Fruit fly (Drosophila melanogaster): ENCODE results near the gene Slh.
A peak's percentile ranks its signal among the peaks of the same experiment; 100 is the strongest.

Gene Slh

dm6 chr2L:2492571-2492691, at the start of gene Slh:
Gene Slh, minus strand, starts transcription at chr2L:2492671.
- TF ChIP-seq Dfd (GFP tag; optimal IDR thresholded peaks at IDR 0.05) (no peak), dsf (GFP tag; optimal IDR thresholded peaks at IDR 0.05; ENCODE audit: borderline replicate concordance) (no peak), CG9705 (GFP tag; optimal IDR thresholded peaks at IDR 0.05) (no peak), Hr78 (GFP tag; optimal IDR thresholded peaks at IDR 0.05) (no peak), lola (GFP tag; optimal IDR thresholded peaks at IDR 0.05) (no peak), tai (GFP tag; optimal IDR thresholded peaks at IDR 0.05) (no peak), Rel (GFP tag; optimal IDR thresholded peaks at IDR 0.05) (no peak), Rel (tag; optimal IDR thresholded peaks at IDR 0.05) (no peak), Sp1 (GFP tag; optimal IDR thresholded peaks at IDR 0.05) (no peak), br (GFP tag; optimal IDR thresholded peaks at IDR 0.05) (no peak), Jra (GFP tag; optimal IDR thresholded peaks at IDR 0.05) (no peak)

dm6 chr2L:2528097-2528496, 35.6 kb upstream of the Slh start:
- no peak for TF ChIP-seq CrebA (GFP tag; optimal IDR thresholded peaks at IDR 0.05; ENCODE audit: borderline replicate concordance)
- no peak for TF ChIP-seq Hr83 (GFP tag; optimal IDR thresholded peaks at IDR 0.05; ENCODE audit: poor library complexity, severe bottlenecking)
- no peak for TF ChIP-seq sage (GFP tag; optimal IDR thresholded peaks at IDR 0.05)

dm6 chr2L:2517937-2518336, 25.5 kb upstream of the Slh start, which contains the start of gene CG3528:
Gene CG3528, minus strand, starts transcription at chr2L:2518037.
- TF ChIP-seq GATAd (GFP tag; optimal IDR thresholded peaks at IDR 0.05), result no peak
- no peak for TF ChIP-seq Dif (GFP tag; optimal IDR thresholded peaks at IDR 0.05; ENCODE audit: partially characterized antibody)
- no peak for TF ChIP-seq N (GFP tag; optimal IDR thresholded peaks at IDR 0.05)
- TF ChIP-seq Hnf4 (GFP tag; optimal IDR thresholded peaks at IDR 0.05), result no peak
- no peak for TF ChIP-seq sv (GFP tag; optimal IDR thresholded peaks at IDR 0.05)
- no peak for TF ChIP-seq sage (GFP tag; optimal IDR thresholded peaks at IDR 0.05)
- no peak for TF ChIP-seq Jra (GFP tag; optimal IDR thresholded peaks at IDR 0.05)
- no peak for TF ChIP-seq rgr (GFP tag; optimal IDR thresholded peaks at IDR 0.05)
- TF ChIP-seq dsf (GFP tag; optimal IDR thresholded peaks at IDR 0.05; ENCODE audit: borderline replicate concordance), result no peak
- TF ChIP-seq CG32264 (GFP tag; optimal IDR thresholded peaks at IDR 0.05), result no peak
- TF ChIP-seq CrebA (GFP tag; optimal IDR thresholded peaks at IDR 0.05; ENCODE audit: borderline replicate concordance), result no peak
- TF ChIP-seq Sp1 (GFP tag; optimal IDR thresholded peaks at IDR 0.05), result no peak
- no peak for TF ChIP-seq dmrt93B (GFP tag; optimal IDR thresholded peaks at IDR 0.05)
- TF ChIP-seq fru (GFP tag; optimal IDR thresholded peaks at IDR 0.05), result no peak
- no peak for TF ChIP-seq Dfd (GFP tag; optimal IDR thresholded peaks at IDR 0.05)
- no peak for TF ChIP-seq brk (GFP tag; optimal IDR thresholded peaks at IDR 0.05)
- TF ChIP-seq foxo (GFP tag; optimal IDR thresholded peaks at IDR 0.05), result no peak
- TF ChIP-seq Rel (GFP tag; optimal IDR thresholded peaks at IDR 0.05), result no peak
- TF ChIP-seq Rel (tag; optimal IDR thresholded peaks at IDR 0.05), result no peak

- no peak for TF ChIP-seq Sp1 (GFP tag; optimal IDR thresholded peaks at IDR 0.05)
- no peak for TF ChIP-seq sv (GFP tag; optimal IDR thresholded peaks at IDR 0.05)
- no peak for TF ChIP-seq CG9705 (GFP tag; optimal IDR thresholded peaks at IDR 0.05)
- TF ChIP-seq CG32264 (GFP tag; optimal IDR thresholded peaks at IDR 0.05), result no peak
- no peak for TF ChIP-seq Jra (GFP tag; optimal IDR thresholded peaks at IDR 0.05)
- TF ChIP-seq Mio (GFP tag; optimal IDR thresholded peaks at IDR 0.05), result no peak
- TF ChIP-seq Vsx2 (GFP tag; optimal IDR thresholded peaks at IDR 0.05; ENCODE audit: partially characterized antibody), result no peak
- no peak for TF ChIP-seq GATAd (GFP tag; optimal IDR thresholded peaks at IDR 0.05)
- TF ChIP-seq fru (GFP tag; optimal IDR thresholded peaks at IDR 0.05), result no peak
- TF ChIP-seq Dfd (GFP tag; optimal IDR thresholded peaks at IDR 0.05), result no peak
- no peak for TF ChIP-seq rgr (GFP tag; optimal IDR thresholded peaks at IDR 0.05)
- TF ChIP-seq N (GFP tag; optimal IDR thresholded peaks at IDR 0.05), result no peak
- TF ChIP-seq foxo (GFP tag; optimal IDR thresholded peaks at IDR 0.05), result no peak
- TF ChIP-seq brk (GFP tag; optimal IDR thresholded peaks at IDR 0.05), result no peak
- TF ChIP-seq Hr83 (GFP tag; optimal IDR thresholded peaks at IDR 0.05; ENCODE audit: poor library complexity, severe bottlenecking), result no peak
- TF ChIP-seq jim (GFP tag; optimal IDR thresholded peaks at IDR 0.05), result no peak
- TF ChIP-seq br (GFP tag; optimal IDR thresholded peaks at IDR 0.05), result no peak
- no peak for TF ChIP-seq tai (GFP tag; optimal IDR thresholded peaks at IDR 0.05)
Measured at dm6 chr2L:2501823-2502222, 9.4 kb upstream of the Slh start.

- TF ChIP-seq OdsH (GFP tag; optimal IDR thresholded peaks at IDR 0.05) (peak; percentile 9), foxo (GFP tag; optimal IDR thresholded peaks at IDR 0.05) (peak in 1 of 2 experiments; percentile 9), psq (GFP tag; optimal IDR thresholded peaks at IDR 0.05) (peak; percentile 26), pan (optimal IDR thresholded peaks at IDR 0.05) (no peak)
Measured at dm6 chr2L:2494515-2495098, 2.1 kb upstream of the Slh start.

All from whole organism, wandering third instar larva.